Fruit fly (Drosophila melanogaster) whole organism, embryonic: ENCODE data around the gene Cep290.

Source experiments
- Antp ChIP-seq: fragments of 200-800 bp; sonication (Bioruptor generic); optimal IDR thresholded peaks from 3 replicates; lab custom pipeline; 2016; ENCODE audit warnings: missing biosample characterization, missing genetic modification characterization
- Atf-2 ChIP-seq: fragments of 200-800 bp; sonication (Bioruptor generic); optimal IDR thresholded peaks from 2 replicates; lab custom pipeline; 2016; ENCODE audit warnings: missing biosample characterization, missing genetic modification characterization
- Atf6 ChIP-seq: fragments of 200-800 bp; sonication (Bioruptor generic); IDR thresholded peaks from 2 replicates; pipeline ENCODE4 v1.3.6; 2022; ENCODE audit warnings: missing biosample characterization, missing genetic modification characterization
- CG10267 ChIP-seq: fragments of 200-800 bp; sonication (Bioruptor generic); optimal IDR thresholded peaks from 2 replicates; lab custom pipeline; 2018; ENCODE audit warnings: missing biosample characterization, mild to moderate bottlenecking, missing genetic modification characterization, moderate library complexity
- CG11723 ChIP-seq: fragments of 200-800 bp; sonication (Bioruptor generic); optimal IDR thresholded peaks from 2 replicates; lab custom pipeline; 2017; ENCODE audit warnings: missing biosample characterization, mild to moderate bottlenecking, missing genetic modification characterization
- CG12219 ChIP-seq: fragments of 200-800 bp; sonication (Bioruptor generic); optimal IDR thresholded peaks from 3 replicates; lab custom pipeline; 2018; ENCODE audit warnings: missing biosample characterization, mild to moderate bottlenecking, missing genetic modification characterization
- CG12744 ChIP-seq: fragments of 200-800 bp; sonication (Bioruptor generic); optimal IDR thresholded peaks from 2 replicates; lab custom pipeline; 2016; ENCODE audit warnings: missing biosample characterization, missing genetic modification characterization
- CG14710 ChIP-seq: fragments of 200-800 bp; sonication (Bioruptor generic); optimal IDR thresholded peaks from 3 replicates; lab custom pipeline; 2019; ENCODE audit warnings: missing biosample characterization, mild to moderate bottlenecking, missing genetic modification characterization, moderate library complexity
- CG16863 ChIP-seq: fragments of 200-800 bp; sonication (Bioruptor generic); optimal IDR thresholded peaks from 3 replicates; lab custom pipeline; 2016; ENCODE audit warnings: missing biosample characterization, missing genetic modification characterization
- CG17186 ChIP-seq: fragments of 200-800 bp; sonication (Bioruptor generic); optimal IDR thresholded peaks from 3 replicates; lab custom pipeline; 2017; ENCODE audit warnings: missing biosample characterization, missing genetic modification reagents, missing genetic modification characterization
- CG1832 ChIP-seq: fragments of 200-800 bp; sonication (Bioruptor generic); optimal IDR thresholded peaks from 2 replicates; lab custom pipeline; 2017; ENCODE audit warnings: missing biosample characterization, mild to moderate bottlenecking, missing genetic modification characterization, inconsistent platforms
- CG2120 ChIP-seq: fragments of 200-800 bp; sonication (Bioruptor generic); optimal IDR thresholded peaks from 3 replicates; lab custom pipeline; 2016; ENCODE audit warnings: missing biosample characterization, missing genetic modification characterization
- CG31365 ChIP-seq: fragments of 200-800 bp; sonication (Bioruptor generic); optimal IDR thresholded peaks from 2 replicates; lab custom pipeline; 2018; ENCODE audit warnings: missing biosample characterization, mild to moderate bottlenecking, missing genetic modification characterization
- CG5180 ChIP-seq: fragments of 200-800 bp; sonication (Bioruptor generic); optimal IDR thresholded peaks from 3 replicates; lab custom pipeline; 2017; ENCODE audit warnings: missing biosample characterization, missing genetic modification characterization, mild to moderate bottlenecking, moderate library complexity, missing genetic modification reagents
- CG6254 ChIP-seq: fragments of 200-800 bp; sonication (Bioruptor generic); optimal IDR thresholded peaks from 3 replicates; lab custom pipeline; 2017; ENCODE audit warnings: mild to moderate bottlenecking, missing biosample characterization, missing genetic modification reagents, missing genetic modification characterization
- CG6765 ChIP-seq: fragments of 200-800 bp; sonication (Bioruptor generic); optimal IDR thresholded peaks from 3 replicates; lab custom pipeline; 2017; ENCODE audit warnings: missing biosample characterization, mild to moderate bottlenecking, missing genetic modification characterization
- CG7928 ChIP-seq: fragments of 200-800 bp; sonication (Bioruptor generic); optimal IDR thresholded peaks from 2 replicates; lab custom pipeline; 2017; ENCODE audit warnings: missing biosample characterization, mild to moderate bottlenecking, missing genetic modification characterization
- CG9215 ChIP-seq: fragments of 200-800 bp; sonication (Bioruptor generic); IDR thresholded peaks from 2 replicates; pipeline ENCODE4 v1.3.6; 2022; ENCODE audit warnings: missing biosample characterization, missing genetic modification characterization
- Dbx ChIP-seq: fragments of 200-800 bp; sonication (Bioruptor generic); IDR thresholded peaks from 3 replicates; pipeline ENCODE4 v1.3.6; 2022; ENCODE audit warnings: missing biosample characterization, missing genetic modification characterization
- Dll ChIP-seq: fragments of 200-800 bp; sonication (Bioruptor generic); IDR thresholded peaks from 4 replicates; pipeline ENCODE4 v1.3.6; 2022; ENCODE audit warnings: missing biosample characterization, missing genetic modification characterization; ENCODE audit not compliant: partially characterized antibody
- Doc2 ChIP-seq: fragments of 200-800 bp; sonication (Bioruptor generic); IDR thresholded peaks from 2 replicates; pipeline ENCODE4 v1.3.6; 2022; ENCODE audit warnings: missing biosample characterization, missing genetic modification characterization
- E2f1 ChIP-seq: fragments of 200-800 bp; sonication (Bioruptor generic); IDR thresholded peaks from 2 replicates; pipeline ENCODE4 v1.3.6; 2022; ENCODE audit warnings: missing biosample characterization, missing genetic modification characterization
- ERR ChIP-seq: fragments of 200-800 bp; sonication (Bioruptor generic); optimal IDR thresholded peaks from 2 replicates; lab custom pipeline; 2016; ENCODE audit warnings: missing biosample characterization, missing genetic modification characterization
- HHEX ChIP-seq: fragments of 200-800 bp; sonication (Bioruptor generic); optimal IDR thresholded peaks from 3 replicates; lab custom pipeline; 2017; ENCODE audit warnings: missing biosample characterization, mild to moderate bottlenecking, missing genetic modification characterization, missing genetic modification reagents
- Lim3 ChIP-seq: fragments of 200-800 bp; sonication (Bioruptor generic); IDR thresholded peaks from 2 replicates; pipeline ENCODE4 v1.3.6; 2022; ENCODE audit warnings: missing biosample characterization, missing genetic modification characterization
- NFAT ChIP-seq: fragments of 200-800 bp; sonication (Bioruptor generic); IDR thresholded peaks from 2 replicates; pipeline ENCODE4 v1.3.6; 2022; ENCODE audit warnings: missing biosample characterization, missing genetic modification characterization
- NK7.1 ChIP-seq: fragments of 200-800 bp; sonication (Bioruptor generic); optimal IDR thresholded peaks from 3 replicates; lab custom pipeline; 2016; ENCODE audit warnings: missing biosample characterization, missing genetic modification characterization
- abd-A ChIP-seq: fragments of 200-800 bp; sonication (Bioruptor generic); optimal IDR thresholded peaks from 3 replicates; lab custom pipeline; 2019; ENCODE audit warnings: missing biosample characterization, mild to moderate bottlenecking, missing genetic modification characterization, moderate library complexity
- ase ChIP-seq: fragments of 200-800 bp; sonication (Bioruptor generic); IDR thresholded peaks from 3 replicates; pipeline ENCODE4 v1.3.6; 2022; ENCODE audit warnings: missing biosample characterization, missing genetic modification characterization
- bbx ChIP-seq: fragments of 200-800 bp; sonication (Bioruptor generic); IDR thresholded peaks from 2 replicates; pipeline ENCODE4 v1.3.6; 2022; ENCODE audit warnings: missing biosample characterization, missing genetic modification characterization; ENCODE audit not compliant: partially characterized antibody
- bcd ChIP-seq: fragments of 200-800 bp; sonication (Bioruptor generic); optimal IDR thresholded peaks from 2 replicates; lab custom pipeline; 2017; ENCODE audit warnings: missing biosample characterization, mild to moderate bottlenecking, missing genetic modification characterization
- btn ChIP-seq: fragments of 200-800 bp; sonication (Bioruptor generic); optimal IDR thresholded peaks from 2 replicates; lab custom pipeline; 2016; ENCODE audit warnings: missing biosample characterization, missing genetic modification characterization
- corto ChIP-seq: fragments of 200-800 bp; sonication (Bioruptor generic); optimal IDR thresholded peaks from 2 replicates; lab custom pipeline; 2016; ENCODE audit warnings: missing biosample characterization, mild to moderate bottlenecking, missing genetic modification characterization, moderate library complexity
- croc ChIP-seq: fragments of 200-800 bp; sonication (Bioruptor generic); conservative IDR thresholded peaks from 3 replicates; pipeline ENCODE4 v1.3.6; 2022; ENCODE audit warnings: missing biosample characterization, missing genetic modification characterization
- dpn ChIP-seq, 2 experiments: fragments of 200-800 bp; sonication (Bioruptor generic); optimal IDR thresholded peaks; 3 replicates each; lab custom pipeline; 2016; ENCODE audit warnings: missing biosample characterization in 2 of 2, missing genetic modification characterization in 2 of 2
- eve ChIP-seq, 2 experiments: fragments of >200 bp; optimal IDR thresholded peaks; 2 replicates each; lab custom pipeline; 2017; ENCODE audit warnings: missing biosample characterization in 2 of 2, missing genetic modification characterization in 2 of 2
- ewg ChIP-seq: fragments of 200-800 bp; sonication (Bioruptor generic); optimal IDR thresholded peaks from 3 replicates; lab custom pipeline; 2017; ENCODE audit warnings: mild to moderate bottlenecking, missing biosample characterization, missing genetic modification reagents, missing genetic modification characterization
- exex ChIP-seq: fragments of 200-800 bp; sonication (Bioruptor generic); optimal IDR thresholded peaks from 4 replicates; lab custom pipeline; 2018; ENCODE audit warnings: missing biosample characterization, mild to moderate bottlenecking, missing genetic modification characterization, moderate library complexity
- fd3F ChIP-seq: fragments of 200-800 bp; sonication (Bioruptor generic); optimal IDR thresholded peaks from 2 replicates; lab custom pipeline; 2018; ENCODE audit warnings: missing biosample characterization, mild to moderate bottlenecking, missing genetic modification characterization, moderate library complexity
- gem ChIP-seq: fragments of 200-800 bp; sonication (Bioruptor generic); optimal IDR thresholded peaks from 2 replicates; lab custom pipeline; 2019; ENCODE audit warnings: missing biosample characterization, mild to moderate bottlenecking, missing genetic modification characterization, moderate library complexity
- hkb ChIP-seq, 2 experiments: fragments of 200-800 bp in 1 of 2; fragments of >200 bp in 1 of 2; sonication (Bioruptor generic) in 1 of 2; IDR thresholded peaks in 1 of 2; optimal IDR thresholded peaks in 1 of 2; 2 replicates each; pipeline versions ENCODE4 v1.3.6 to Lab custom; 2017 to 2022; ENCODE audit warnings: missing biosample characterization in 1 of 2, missing genetic modification characterization in 1 of 2
- jumu ChIP-seq: fragments of 200-800 bp; sonication (Bioruptor generic); optimal IDR thresholded peaks from 3 replicates; lab custom pipeline; 2016; ENCODE audit warnings: missing biosample characterization, missing genetic modification characterization
- mam ChIP-seq: fragments of 200-800 bp; sonication (Bioruptor generic); optimal IDR thresholded peaks from 3 replicates; lab custom pipeline; 2016; ENCODE audit warnings: missing biosample characterization, missing genetic modification characterization
- pfk ChIP-seq: fragments of 200-800 bp; sonication (Bioruptor generic); optimal IDR thresholded peaks from 2 replicates; lab custom pipeline; 2018; ENCODE audit warnings: missing biosample characterization, mild to moderate bottlenecking, missing genetic modification characterization, moderate library complexity
- pzg ChIP-seq: fragments of 200-800 bp; sonication (Bioruptor generic); optimal IDR thresholded peaks from 3 replicates; lab custom pipeline; 2018; ENCODE audit warnings: missing biosample characterization, mild to moderate bottlenecking, missing genetic modification characterization, moderate library complexity
- stwl ChIP-seq: fragments of 200-800 bp; sonication (Bioruptor generic); optimal IDR thresholded peaks from 3 replicates; lab custom pipeline; 2018; ENCODE audit warnings: missing biosample characterization, mild to moderate bottlenecking, missing genetic modification characterization, moderate library complexity
- tio ChIP-seq: fragments of 200-800 bp; sonication (Bioruptor generic); optimal IDR thresholded peaks from 2 replicates; lab custom pipeline; 2017; ENCODE audit warnings: missing biosample characterization, missing genetic modification characterization, inconsistent platforms
- tll ChIP-seq, 2 experiments: fragments of 200-800 bp in 1 of 2; fragments of >200 bp in 1 of 2; sonication (Bioruptor generic) in 1 of 2; optimal IDR thresholded peaks; 2 replicates each; lab custom pipeline; 2017 to 2019; ENCODE audit warnings: missing biosample characterization in 2 of 2, missing genetic modification characterization in 2 of 2, mild to moderate bottlenecking in 1 of 2, moderate library complexity in 1 of 2
- vfl ChIP-seq: fragments of 200-800 bp; sonication (Bioruptor generic); optimal IDR thresholded peaks from 2 replicates; lab custom pipeline; 2016; ENCODE audit warnings: missing biosample characterization, missing genetic modification characterization

Cep290 gene

DNA sequence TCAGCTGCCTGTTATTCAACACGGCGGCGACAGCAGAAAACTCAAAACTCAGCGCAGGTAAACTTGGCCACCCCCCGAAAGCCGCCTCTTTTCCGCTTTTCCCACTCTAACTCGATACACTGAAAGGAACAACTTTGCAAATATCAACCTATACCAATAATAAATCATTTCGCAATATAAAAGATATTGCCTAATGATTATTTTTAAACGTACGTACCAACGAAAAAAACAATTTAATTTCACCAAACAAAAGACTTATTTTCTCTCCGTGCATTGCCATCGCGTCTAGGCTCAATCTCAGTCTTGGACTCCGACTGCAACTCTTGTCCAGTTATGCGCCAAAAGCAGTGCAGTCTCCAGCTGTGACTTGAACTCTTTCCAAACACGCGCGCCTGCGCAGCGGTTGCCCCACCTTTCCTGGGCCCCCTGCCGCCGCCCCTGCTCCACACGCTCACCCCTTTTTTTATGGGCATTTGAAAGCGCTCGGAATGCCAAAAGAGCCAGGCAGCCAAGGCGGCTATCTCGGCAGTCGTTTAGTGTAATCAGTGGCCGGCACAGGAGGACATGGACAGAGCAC, 38.0 kb upstream of the Cep290 start (continued):
- TF ChIP-seq Dll (GFP tag; lab: Robert Waterston, UW): no peak
- TF ChIP-seq E2f1 (GFP tag; lab: Robert Waterston, UW): peak; percentile 39; the same call in 1 of the 2 replicates
- TF ChIP-seq CG10267 (tag; lab: Kevin White, UChicago): peak; percentile 49
- peak; percentile 45 for TF ChIP-seq CG5180
- TF ChIP-seq CG6765: peak; percentile 17
- TF ChIP-seq CG14710 (tag; lab: Kevin White, UChicago): peak; percentile 66
- no peak for TF ChIP-seq CG7928 (GFP tag; lab: Kevin White, UChicago)
- TF ChIP-seq Atf-2 (GFP tag; lab: Kevin White, UChicago): peak; percentile 33
- TF ChIP-seq Doc2 (GFP tag; lab: Robert Waterston, UW): no peak
- TF ChIP-seq gem (tag; lab: Kevin White, UChicago): peak; percentile 70
- no peak for TF ChIP-seq stwl (tag; lab: Kevin White, UChicago)
- TF ChIP-seq vfl (GFP tag; lab: Kevin White, UChicago): no peak
- TF ChIP-seq NK7.1: peak; percentile 9
- no peak for TF ChIP-seq pzg (GFP tag; lab: Kevin White, UChicago)
- no peak for TF ChIP-seq CG12744
- TF ChIP-seq Lim3 (GFP tag; lab: Robert Waterston, UW): 0 out of 2 replicates have a peak, but pooled peaks have one; percentile 7
- TF ChIP-seq CG31365 (tag; lab: Kevin White, UChicago): peak; percentile 9
- no peak for TF ChIP-seq bbx (GFP tag; lab: Robert Waterston, UW)
- TF ChIP-seq abd-A (tag; lab: Kevin White, UChicago): no peak
- TF ChIP-seq CG9215 (GFP tag; lab: Robert Waterston, UW): peak; percentile 42; the same call in 1 of the 2 replicates
- no peak for TF ChIP-seq NFAT
- TF ChIP-seq hkb (optimal IDR thresholded peaks at IDR 0.05; lab: Kevin White, UChicago): no peak
- peak; percentile 71 for TF ChIP-seq hkb (GFP tag; IDR thresholded peaks at IDR 0.05; lab: Robert Waterston, UW)
- TF ChIP-seq Dbx (GFP tag; lab: Robert Waterston, UW): no peak
- TF ChIP-seq CG1832 (GFP tag; lab: Kevin White, UChicago): peak; percentile 14
- no peak for TF ChIP-seq ERR (GFP tag; lab: Kevin White, UChicago)
- TF ChIP-seq HHEX (GFP tag; lab: Kevin White, UChicago): peak; percentile 54
- peak in 1 of 2 experiments; percentile 68 for TF ChIP-seq eve (GFP tag; optimal IDR thresholded peaks at IDR 0.05; lab: Kevin White, UChicago)
- no peak for TF ChIP-seq CG17186 (GFP tag; lab: Kevin White, UChicago)
- TF ChIP-seq CG16863 (GFP tag; lab: Kevin White, UChicago): peak; percentile 52
- TF ChIP-seq Atf6 (GFP tag; lab: Robert Waterston, UW): no peak; the same call in 1 of the 2 replicates
- peak; percentile 26 for TF ChIP-seq CG12219 (GFP tag; lab: Kevin White, UChicago)
- peak; percentile 37 for TF ChIP-seq mam (GFP tag; lab: Kevin White, UChicago)
- TF ChIP-seq exex: no peak
- TF ChIP-seq fd3F (GFP tag; lab: Kevin White, UChicago): no peak
- peak; percentile 50 for TF ChIP-seq Antp
- peak; percentile 44 to 53 for TF ChIP-seq dpn (GFP tag; optimal IDR thresholded peaks at IDR 0.05; lab: Kevin White, UChicago)
- TF ChIP-seq CG11723: no peak
- TF ChIP-seq tio (GFP tag; lab: Kevin White, UChicago): peak; percentile 11
- peak; percentile 41 for TF ChIP-seq btn (GFP tag; lab: Kevin White, UChicago)
- TF ChIP-seq ase: no peak
- TF ChIP-seq corto (GFP tag; lab: Kevin White, UChicago): no peak
- TF ChIP-seq jumu (GFP tag; lab: Kevin White, UChicago): peak; percentile 39
- TF ChIP-seq pfk (GFP tag; lab: Kevin White, UChicago): no peak
- no peak for TF ChIP-seq tll (GFP tag; optimal IDR thresholded peaks at IDR 0.05; lab: Kevin White, UChicago)
- TF ChIP-seq CG2120: peak; percentile 12
- TF ChIP-seq CG6254: peak; percentile 17
- peak; percentile 71 for TF ChIP-seq ewg
- TF ChIP-seq bcd (GFP tag; lab: Kevin White, UChicago): peak; percentile 57
- peak; percentile 32; the same call in 1 of the 3 replicates for TF ChIP-seq croc (GFP tag; lab: Robert Waterston, UW)
